Fruit fly (Drosophila melanogaster) whole organism, pupa: ENCODE results near the gene Acsx1R.

ENCODE experiments used
- CG12605 ChIP-seq: fragments of 200-800 bp; sonication (Bioruptor generic); IDR thresholded peaks from 2 replicates; pipeline ENCODE4 v1.3.6; 2022; ENCODE audit warnings: missing biosample characterization, missing genetic modification characterization
- CG14655 ChIP-seq: fragments of 200-800 bp; sonication (Bioruptor generic); optimal IDR thresholded peaks from 3 replicates; lab custom pipeline; 2017; ENCODE audit warnings: mild to moderate bottlenecking, missing biosample characterization, missing genetic modification reagents, missing genetic modification characterization
- CG15710 ChIP-seq: fragments of 200-800 bp; sonication (Bioruptor generic); optimal IDR thresholded peaks from 2 replicates; lab custom pipeline; 2018; ENCODE audit warnings: missing biosample characterization, mild to moderate bottlenecking, missing genetic modification characterization, moderate library complexity
- fd96Ca ChIP-seq: fragments of 200-800 bp; sonication (Bioruptor generic); IDR thresholded peaks from 3 replicates; pipeline ENCODE4 v1.3.6; 2022; ENCODE audit warnings: missing biosample characterization, missing genetic modification characterization
- rn ChIP-seq: fragments of 200-800 bp; sonication (Bioruptor generic); IDR thresholded peaks from 2 replicates; pipeline ENCODE4 v1.3.6; 2022; ENCODE audit warnings: missing biosample characterization, missing genetic modification characterization

DNA sequence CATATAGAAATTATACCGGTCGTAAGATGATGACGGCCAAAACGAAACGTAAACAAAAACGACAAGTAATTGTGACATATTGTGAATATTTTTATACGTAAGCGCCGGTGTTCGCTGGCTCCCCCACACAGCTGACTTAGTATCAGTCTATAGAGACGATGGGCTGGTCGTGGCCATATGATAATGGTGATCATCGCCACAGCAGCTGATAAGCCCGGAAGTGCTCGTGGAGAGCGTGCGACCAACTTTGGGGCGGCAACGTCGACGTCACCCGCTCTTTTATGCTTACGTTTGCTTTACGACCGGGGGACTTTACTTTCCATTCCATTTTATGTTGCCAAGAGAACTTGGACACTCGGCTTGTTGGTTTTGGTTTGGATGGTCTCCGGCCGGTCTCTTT, 15.6 kb upstream of the Acsx1R start:
- TF ChIP-seq CG12605 (GFP tag; lab: Robert Waterston, UW) (no peak), fd96Ca (GFP tag; lab: Robert Waterston, UW) (no peak), CG15710 (no peak), CG14655 (GFP tag; lab: Kevin White, UChicago) (no peak), rn (GFP tag; lab: Robert Waterston, UW) (no peak)
